Worm (Caenorhabditis elegans): ENCODE results near the gene C26B9.2.

ce11 chrX:5347856-5348255 is 7.9 kb downstream of the C26B9.2 start:
- TF ChIP-seq egl-27 (tag; optimal IDR thresholded peaks at IDR 0.05) (no peak), nhr-76 (tag; optimal IDR thresholded peaks at IDR 0.05) (no peak), skn-1 (tag; optimal IDR thresholded peaks at IDR 0.05) (no peak), ama-1 (optimal IDR thresholded peaks at IDR 0.05) (no peak), R02D3.7 (tag; optimal IDR thresholded peaks at IDR 0.05) (no peak), ceh-82 (tag; optimal IDR thresholded peaks at IDR 0.05) (no peak), nhr-12 (tag; optimal IDR thresholded peaks at IDR 0.05) (no peak)

Data from whole organism, L3 larva.